Fruit fly (Drosophila melanogaster) whole organism, embryonic: Measurements from ENCODE around the gene Syx8.

Experiments
- Ada2b ChIP-seq: fragments of 200-800 bp; sonication (Bioruptor generic); IDR thresholded peaks from 2 replicates; pipeline ENCODE4 v1.3.6; 2022; ENCODE audit warnings: missing biosample characterization, missing genetic modification characterization
- BEAF-32 ChIP-seq: fragments of 200-800 bp; sonication (Bioruptor generic); optimal IDR thresholded peaks from 3 replicates; lab custom pipeline; 2017; ENCODE audit warnings: missing biosample characterization, missing genetic modification characterization, mild to moderate bottlenecking, moderate library complexity, missing genetic modification reagents
- Bdp1 ChIP-seq: fragments of 200-800 bp; sonication (Bioruptor generic); optimal IDR thresholded peaks from 3 replicates; lab custom pipeline; 2016; ENCODE audit warnings: missing biosample characterization, missing genetic modification characterization
- CG11696 ChIP-seq: fragments of 200-800 bp; sonication (Bioruptor generic); IDR thresholded peaks from 2 replicates; pipeline ENCODE4 v1.3.6; 2022; ENCODE audit warnings: missing biosample characterization, missing genetic modification characterization
- CG13424 ChIP-seq: fragments of 200-800 bp; sonication (Bioruptor generic); optimal IDR thresholded peaks from 2 replicates; lab custom pipeline; 2019; ENCODE audit warnings: missing biosample characterization, mild to moderate bottlenecking, missing genetic modification characterization, moderate library complexity
- CG14667 ChIP-seq: fragments of 200-800 bp; sonication (Bioruptor generic); IDR thresholded peaks from 2 replicates; pipeline ENCODE4 v1.3.6; 2022; ENCODE audit warnings: missing biosample characterization, missing genetic modification characterization
- CG14710 ChIP-seq: fragments of 200-800 bp; sonication (Bioruptor generic); optimal IDR thresholded peaks from 3 replicates; lab custom pipeline; 2019; ENCODE audit warnings: missing biosample characterization, mild to moderate bottlenecking, missing genetic modification characterization, moderate library complexity
- CG2120 ChIP-seq: fragments of 200-800 bp; sonication (Bioruptor generic); optimal IDR thresholded peaks from 3 replicates; lab custom pipeline; 2016; ENCODE audit warnings: missing biosample characterization, missing genetic modification characterization
- CG2875 ChIP-seq: fragments of 200-800 bp; sonication (Bioruptor generic); optimal IDR thresholded peaks from 2 replicates; lab custom pipeline; 2017; ENCODE audit warnings: missing biosample characterization, mild to moderate bottlenecking, missing genetic modification characterization, missing genetic modification reagents
- CG2889 ChIP-seq: fragments of 200-800 bp; sonication (Bioruptor generic); IDR thresholded peaks from 3 replicates; pipeline ENCODE4 v1.3.6; 2022; ENCODE audit warnings: missing biosample characterization, missing genetic modification characterization
- CG31224 ChIP-seq: fragments of 200-800 bp; sonication (Bioruptor generic); IDR thresholded peaks from 2 replicates; pipeline ENCODE4 v1.3.6; 2022; ENCODE audit warnings: missing biosample characterization, missing genetic modification characterization
- CG32532 ChIP-seq: fragments of 200-800 bp; sonication (Bioruptor generic); IDR thresholded peaks from 2 replicates; pipeline ENCODE4 v1.3.6; 2022; ENCODE audit warnings: missing biosample characterization, missing genetic modification characterization
- CG3726 ChIP-seq: fragments of 200-800 bp; sonication (Bioruptor generic); IDR thresholded peaks from 3 replicates; pipeline ENCODE4, ENCODE4 v1.3.6; 2022; ENCODE audit warnings: missing biosample characterization, missing genetic modification characterization
- CG42726 ChIP-seq: fragments of 200-800 bp; sonication (Bioruptor generic); IDR thresholded peaks from 2 replicates; pipeline ENCODE4 v1.3.6; 2022; ENCODE audit warnings: missing biosample characterization, missing genetic modification characterization; ENCODE audit not compliant: partially characterized antibody
- CG4282 ChIP-seq: fragments of 200-800 bp; sonication (Bioruptor generic); optimal IDR thresholded peaks from 2 replicates; lab custom pipeline; 2016; ENCODE audit warnings: missing biosample characterization, missing genetic modification characterization
- CG6765 ChIP-seq: fragments of 200-800 bp; sonication (Bioruptor generic); optimal IDR thresholded peaks from 3 replicates; lab custom pipeline; 2017; ENCODE audit warnings: missing biosample characterization, mild to moderate bottlenecking, missing genetic modification characterization
- CG6813 ChIP-seq: fragments of 200-800 bp; sonication (Bioruptor generic); optimal IDR thresholded peaks from 2 replicates; lab custom pipeline; 2017; ENCODE audit warnings: missing biosample characterization, missing genetic modification characterization, mild to moderate bottlenecking, moderate library complexity, missing genetic modification reagents
- CG7271 ChIP-seq: fragments of 200-800 bp; sonication (Bioruptor generic); optimal IDR thresholded peaks from 2 replicates; lab custom pipeline; 2018; ENCODE audit warnings: missing biosample characterization, mild to moderate bottlenecking, missing genetic modification characterization, moderate library complexity
- CG7357 ChIP-seq: fragments of 200-800 bp; sonication (Bioruptor generic); IDR thresholded peaks from 3 replicates; pipeline ENCODE4 v1.3.6; 2022; ENCODE audit warnings: missing biosample characterization, missing genetic modification characterization
- CG9797 ChIP-seq: fragments of 200-800 bp; sonication (Bioruptor generic); optimal IDR thresholded peaks from 3 replicates; lab custom pipeline; 2018; ENCODE audit warnings: missing biosample characterization, mild to moderate bottlenecking, missing genetic modification characterization
- CG9817 ChIP-seq: fragments of 200-800 bp; sonication (Bioruptor generic); optimal IDR thresholded peaks from 2 replicates; lab custom pipeline; 2018; ENCODE audit warnings: missing biosample characterization, mild to moderate bottlenecking, missing genetic modification characterization, moderate library complexity
- CHES-1-like ChIP-seq: fragments of 200-800 bp; sonication (Bioruptor generic); optimal IDR thresholded peaks from 2 replicates; lab custom pipeline; 2016; ENCODE audit warnings: missing biosample characterization, missing genetic modification characterization
- CrebB ChIP-seq: fragments of 200-800 bp; sonication (Bioruptor generic); optimal IDR thresholded peaks from 3 replicates; lab custom pipeline; 2018; ENCODE audit warnings: missing biosample characterization, mild to moderate bottlenecking, missing genetic modification characterization
- Dek ChIP-seq: fragments of 200-800 bp; sonication (Bioruptor generic); optimal IDR thresholded peaks from 3 replicates; lab custom pipeline; 2019; ENCODE audit warnings: missing biosample characterization, mild to moderate bottlenecking, missing genetic modification characterization, moderate library complexity
- Dip2 ChIP-seq: fragments of 200-800 bp; sonication (Bioruptor generic); IDR thresholded peaks from 2 replicates; pipeline ENCODE4 v1.3.6; 2022; ENCODE audit warnings: missing biosample characterization, missing genetic modification characterization
- Eip74EF ChIP-seq, 2 experiments: fragments of 200-800 bp in 1 of 2; fragments of >200 bp in 1 of 2; sonication (Bioruptor generic) in 1 of 2; optimal IDR thresholded peaks; 2 replicates each; lab custom pipeline; 2017 to 2019; ENCODE audit warnings: missing biosample characterization in 2 of 2, missing genetic modification characterization in 2 of 2, mild to moderate bottlenecking in 1 of 2, moderate library complexity in 1 of 2
- Hsf ChIP-seq: fragments of 200-800 bp; sonication (Bioruptor generic); optimal IDR thresholded peaks from 3 replicates; lab custom pipeline; 2016; ENCODE audit warnings: missing biosample characterization, missing genetic modification characterization
- Neu2 ChIP-seq: fragments of 200-800 bp; sonication (Bioruptor generic); optimal IDR thresholded peaks from 3 replicates; lab custom pipeline; 2016; ENCODE audit warnings: missing biosample characterization, missing genetic modification characterization, borderline replicate concordance
- Nf-YC ChIP-seq: fragments of 200-800 bp; optimal IDR thresholded peaks from 3 replicates; lab custom pipeline; 2019; ENCODE audit warnings: missing biosample characterization, mild to moderate bottlenecking, missing genetic modification characterization, moderate library complexity
- Trl ChIP-seq, 3 experiments: fragments of >200 bp in 2 of 3; fragments of 200-800 bp in 1 of 3; sonication (Bioruptor generic) in 1 of 3; optimal IDR thresholded peaks; 2 replicates in 1 of 3; 3 replicates in 2 of 3; lab custom pipeline; 2016 to 2017; ENCODE audit warnings: missing biosample characterization in 1 of 3, missing genetic modification characterization in 1 of 3
- bab2 ChIP-seq: fragments of 200-800 bp; sonication (Bioruptor generic); optimal IDR thresholded peaks from 2 replicates; lab custom pipeline; 2016; ENCODE audit warnings: missing biosample characterization, missing genetic modification characterization
- bowl ChIP-seq: fragments of 200-800 bp; sonication (Bioruptor generic); IDR thresholded peaks from 2 replicates; pipeline ENCODE4 v1.3.6; 2022; ENCODE audit warnings: missing biosample characterization, missing genetic modification characterization
- cas ChIP-seq: fragments of 200-800 bp; sonication (Bioruptor generic); IDR thresholded peaks from 2 replicates; pipeline ENCODE4 v1.3.6; 2022; ENCODE audit warnings: missing biosample characterization, missing genetic modification characterization
- cato ChIP-seq: fragments of 200-800 bp; sonication (Bioruptor generic); optimal IDR thresholded peaks from 2 replicates; lab custom pipeline; 2016; ENCODE audit warnings: missing biosample characterization, missing genetic modification characterization, borderline replicate concordance
- ci ChIP-seq: fragments of 200-800 bp; sonication (Bioruptor generic); IDR thresholded peaks from 3 replicates; pipeline ENCODE4 v1.3.6; 2022; ENCODE audit warnings: missing biosample characterization, missing genetic modification characterization
- emc ChIP-seq: fragments of 200-800 bp; sonication (Bioruptor generic); optimal IDR thresholded peaks from 2 replicates; lab custom pipeline; 2016; ENCODE audit warnings: missing biosample characterization, missing genetic modification characterization
- gcm2 ChIP-seq: fragments of 200-800 bp; sonication (Bioruptor generic); optimal IDR thresholded peaks from 2 replicates; lab custom pipeline; 2016; ENCODE audit warnings: missing biosample characterization, missing genetic modification characterization
- gro ChIP-seq: fragments of 200-800 bp; sonication (Bioruptor generic); optimal IDR thresholded peaks from 2 replicates; lab custom pipeline; 2016; ENCODE audit warnings: missing biosample characterization, missing genetic modification characterization
- insv ChIP-seq, 2 experiments: fragments of 200-800 bp; sonication (Bioruptor generic); optimal IDR thresholded peaks; 3 replicates each; lab custom pipeline; 2016 to 2018; ENCODE audit warnings: missing biosample characterization in 2 of 2, missing genetic modification characterization in 2 of 2
- ken ChIP-seq: fragments of 200-800 bp; sonication (Bioruptor generic); IDR thresholded peaks from 3 replicates; pipeline ENCODE4 v1.3.6; 2022; ENCODE audit warnings: missing biosample characterization, missing genetic modification characterization
- nerfin-2 ChIP-seq: fragments of 200-800 bp; sonication (Bioruptor generic); IDR thresholded peaks from 2 replicates; pipeline ENCODE4 v1.3.6; 2022; ENCODE audit warnings: missing biosample characterization, missing genetic modification characterization; ENCODE audit not compliant: partially characterized antibody
- peb ChIP-seq: fragments of 200-800 bp; sonication (Bioruptor generic); IDR thresholded peaks from 2 replicates; pipeline ENCODE4 v1.3.6; 2022; ENCODE audit warnings: missing biosample characterization, missing genetic modification characterization
- pzg ChIP-seq: fragments of 200-800 bp; sonication (Bioruptor generic); optimal IDR thresholded peaks from 3 replicates; lab custom pipeline; 2018; ENCODE audit warnings: missing biosample characterization, mild to moderate bottlenecking, missing genetic modification characterization, moderate library complexity
- ranshi ChIP-seq: fragments of 200-800 bp; sonication (Bioruptor generic); IDR thresholded peaks from 2 replicates; pipeline ENCODE4 v1.3.6; 2022; ENCODE audit warnings: missing biosample characterization, missing genetic modification characterization
- row ChIP-seq: fragments of 200-800 bp; sonication (Bioruptor generic); IDR thresholded peaks from 3 replicates; pipeline ENCODE4 v1.3.6; 2022; ENCODE audit warnings: missing biosample characterization, missing genetic modification characterization
- scrt ChIP-seq: fragments of 200-800 bp; sonication (Bioruptor generic); optimal IDR thresholded peaks from 2 replicates; lab custom pipeline; 2018; ENCODE audit warnings: missing biosample characterization, mild to moderate bottlenecking, missing genetic modification characterization, moderate library complexity
- sens-2 ChIP-seq: fragments of 200-800 bp; sonication (Bioruptor generic); IDR thresholded peaks from 2 replicates; pipeline ENCODE4 v1.3.6; 2022; ENCODE audit warnings: missing biosample characterization, missing genetic modification characterization
- sima ChIP-seq: fragments of 200-800 bp; sonication (Bioruptor generic); optimal IDR thresholded peaks from 2 replicates; lab custom pipeline; 2016; ENCODE audit warnings: missing biosample characterization, missing genetic modification characterization
- tap ChIP-seq: fragments of 200-800 bp; optimal IDR thresholded peaks from 3 replicates; lab custom pipeline; 2019; ENCODE audit warnings: missing biosample characterization, mild to moderate bottlenecking, missing genetic modification characterization, moderate library complexity
- zen2 ChIP-seq: fragments of 200-800 bp; sonication (Bioruptor generic); IDR thresholded peaks from 3 replicates; pipeline ENCODE4 v1.3.6; 2022; ENCODE audit warnings: missing biosample characterization, missing genetic modification characterization; ENCODE audit not compliant: partially characterized antibody

Syx8 gene

dm6 chr3L:16581201-16581705 is 5.6 kb downstream of the Syx8 start, which contains the start of gene Smn (continued):
- TF ChIP-seq BEAF-32 (GFP tag; lab: Kevin White, UChicago), result peak; percentile 91
- peak; percentile 34 for TF ChIP-seq Dek
- no peak for TF ChIP-seq ci (GFP tag; lab: Robert Waterston, UW)
- TF ChIP-seq Trl (optimal IDR thresholded peaks at IDR 0.05; lab: Kevin White, UChicago), result no peak
- TF ChIP-seq Trl (GFP tag; optimal IDR thresholded peaks at IDR 0.05; lab: Kevin White, UChicago), result peak; percentile 47
- TF ChIP-seq CrebB (tag; lab: Kevin White, UChicago), result no peak
- TF ChIP-seq gro (GFP tag; lab: Kevin White, UChicago), result no peak
- no peak for TF ChIP-seq CG7271
- no peak for TF ChIP-seq CG3726 (GFP tag; lab: Robert Waterston, UW)
- peak; percentile 49 for TF ChIP-seq CG13424 (tag; lab: Kevin White, UChicago)
- TF ChIP-seq peb (GFP tag; lab: Robert Waterston, UW), result no peak
- no peak for TF ChIP-seq CG6765 (GFP tag; lab: Kevin White, UChicago)
- no peak for TF ChIP-seq sima (GFP tag; lab: Kevin White, UChicago)
- peak; percentile 78 for TF ChIP-seq CHES-1-like (GFP tag; lab: Kevin White, UChicago)
- no peak for TF ChIP-seq CG32532
- TF ChIP-seq CG6813, result no peak
- TF ChIP-seq Eip74EF (GFP tag; optimal IDR thresholded peaks at IDR 0.05; lab: Kevin White, UChicago), result no peak
- TF ChIP-seq Neu2 (GFP tag; lab: Kevin White, UChicago), result peak; percentile 39
- peak; percentile 70; the same call in 2 of the 3 replicates for TF ChIP-seq zen2 (GFP tag; lab: Robert Waterston, UW)
- no peak for TF ChIP-seq CG7357 (GFP tag; lab: Robert Waterston, UW)
- TF ChIP-seq CG9817, result peak; percentile 56
- no peak for TF ChIP-seq sens-2 (GFP tag; lab: Robert Waterston, UW)
- TF ChIP-seq bowl (GFP tag; lab: Robert Waterston, UW), result no peak
- no peak for TF ChIP-seq tap (tag; lab: Kevin White, UChicago)
- peak; percentile 46 for TF ChIP-seq bab2
- TF ChIP-seq ken, result no peak
- TF ChIP-seq pzg, result peak; percentile 45
- no peak for TF ChIP-seq insv (GFP tag; optimal IDR thresholded peaks at IDR 0.05; lab: Kevin White, UChicago)
- no peak for TF ChIP-seq gcm2 (GFP tag; lab: Kevin White, UChicago)
- TF ChIP-seq CG4282 (GFP tag; lab: Kevin White, UChicago), result no peak
- TF ChIP-seq CG2120 (GFP tag; lab: Kevin White, UChicago), result peak; percentile 82
- TF ChIP-seq CG42726, result peak; percentile 61; the same call in 1 of the 2 replicates
- TF ChIP-seq nerfin-2 (GFP tag; lab: Robert Waterston, UW), result peak; percentile 89
- no peak for TF ChIP-seq CG31224
- no peak for TF ChIP-seq CG11696 (GFP tag; lab: Robert Waterston, UW)
- TF ChIP-seq Bdp1, result peak; percentile 22
- TF ChIP-seq Hsf (GFP tag; lab: Kevin White, UChicago), result peak; percentile 46
- TF ChIP-seq row (GFP tag; lab: Robert Waterston, UW), result peak; percentile 83
- TF ChIP-seq CG9797 (GFP tag; lab: Kevin White, UChicago), result no peak
- no peak for TF ChIP-seq CG2875 (GFP tag; lab: Kevin White, UChicago)
- TF ChIP-seq CG14710, result peak; percentile 68
- TF ChIP-seq CG2889 (GFP tag; lab: Robert Waterston, UW), result no peak
- TF ChIP-seq Dip2 (GFP tag; lab: Robert Waterston, UW), result no peak
- peak; percentile 21 for TF ChIP-seq Nf-YC (tag; lab: Kevin White, UChicago)
- TF ChIP-seq emc (GFP tag; lab: Kevin White, UChicago), result no peak
- TF ChIP-seq cato, result no peak
- no peak for TF ChIP-seq scrt (GFP tag; lab: Kevin White, UChicago)
- no peak for TF ChIP-seq CG14667
- TF ChIP-seq ranshi (GFP tag; lab: Robert Waterston, UW), result no peak
- peak; percentile 15; the same call in 1 of the 2 replicates for TF ChIP-seq Ada2b (GFP tag; lab: Robert Waterston, UW)
- TF ChIP-seq cas (GFP tag; lab: Robert Waterston, UW), result no peak
